Fruit fly (Drosophila melanogaster): ENCODE data around the gene tll.

Gene tll

DNA sequence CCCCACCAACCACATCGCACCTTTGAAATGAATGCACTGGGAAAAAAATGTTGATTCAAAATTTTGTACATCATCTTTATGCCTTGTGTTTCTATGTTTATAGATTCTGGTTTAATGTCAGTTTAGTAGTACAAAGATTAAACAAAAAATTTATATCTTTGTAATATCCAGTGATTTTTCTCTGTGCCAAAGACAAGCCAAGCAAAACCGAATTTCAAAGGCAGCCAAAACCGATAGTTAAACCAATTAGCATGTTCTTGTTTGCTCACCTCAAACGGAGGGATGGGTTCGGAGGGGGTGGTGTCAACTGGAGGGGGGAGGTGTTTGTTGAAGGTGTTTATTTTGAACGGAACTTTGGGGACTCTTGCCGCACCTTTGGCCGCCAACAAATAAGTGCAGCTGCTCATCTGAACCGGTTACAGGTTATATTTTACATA lies 38.2 kb upstream of the tll start (continued):
- TF ChIP-seq dimm (GFP tag; IDR thresholded peaks at IDR 0.05) (peak; percentile 54; the same call in 1 of the 2 replicates), CG8924 (tag; optimal IDR thresholded peaks at IDR 0.05) (peak; percentile 90), fd96Cb (tag; optimal IDR thresholded peaks at IDR 0.05) (peak; percentile 90), cas (GFP tag; IDR thresholded peaks at IDR 0.05) (no peak), CG12299 (tag; optimal IDR thresholded peaks at IDR 0.05) (peak; percentile 51), CG11504 (tag; optimal IDR thresholded peaks at IDR 0.05) (peak; percentile 93), Hr51 (GFP tag; optimal IDR thresholded peaks at IDR 0.05) (peak; percentile 39 to 88), bsh (GFP tag; optimal IDR thresholded peaks at IDR 0.05) (peak in 1 of 2 experiments; percentile 92), CG16813 (GFP tag; IDR thresholded peaks at IDR 0.05; ENCODE audit: partially characterized antibody) (no peak), E2f1 (GFP tag; IDR thresholded peaks at IDR 0.05) (peak; percentile 87), eyg (GFP tag; optimal IDR thresholded peaks at IDR 0.05) (peak; percentile 82), grau (tag; optimal IDR thresholded peaks at IDR 0.05) (peak; percentile 83), croc (GFP tag; conservative IDR thresholded peaks at IDR 0.05) (peak; percentile 73), CG7556 (GFP tag; optimal IDR thresholded peaks at IDR 0.05) (peak; percentile 87), CG16815 (GFP tag; optimal IDR thresholded peaks at IDR 0.05) (peak; percentile 44), CG6765 (GFP tag; optimal IDR thresholded peaks at IDR 0.05) (peak; percentile 63), CG1647 (GFP tag; optimal IDR thresholded peaks at IDR 0.05) (peak; percentile 77), Chrac-16 (GFP tag; optimal IDR thresholded peaks at IDR 0.05) (peak; percentile 60), gce (GFP tag; IDR thresholded peaks at IDR 0.05) (peak; percentile 80; the same call in 2 of the 3 replicates), Dad (GFP tag; optimal IDR thresholded peaks at IDR 0.05) (peak; percentile 69), CG10274 (GFP tag; optimal IDR thresholded peaks at IDR 0.05) (peak; percentile 48), CG6683 (GFP tag; optimal IDR thresholded peaks at IDR 0.05) (peak; percentile 74), danr (GFP tag; IDR thresholded peaks at IDR 0.05) (peak; percentile 72; the same call in 1 of the 2 replicates), CG8281 (tag; optimal IDR thresholded peaks at IDR 0.05) (peak; percentile 55), D19A (tag; optimal IDR thresholded peaks at IDR 0.05) (peak; percentile 74), CG10209 (GFP tag; optimal IDR thresholded peaks at IDR 0.05) (peak; percentile 82), Mad (GFP tag; optimal IDR thresholded peaks at IDR 0.05) (peak; percentile 68), emc (GFP tag; optimal IDR thresholded peaks at IDR 0.05) (peak; percentile 46), ac (GFP tag; optimal IDR thresholded peaks at IDR 0.05) (peak; percentile 20), Elba2 (GFP tag; optimal IDR thresholded peaks at IDR 0.05) (no peak), usp (GFP tag; optimal IDR thresholded peaks at IDR 0.05) (no peak), CG10565 (GFP tag; optimal IDR thresholded peaks at IDR 0.05) (peak; percentile 9), Sry-δ (GFP tag; optimal IDR thresholded peaks at IDR 0.05) (peak; percentile 44), CG3281 (GFP tag; optimal IDR thresholded peaks at IDR 0.05) (peak; percentile 80), Sin3A (optimal IDR thresholded peaks at IDR 0.05) (no peak), Hsf (GFP tag; optimal IDR thresholded peaks at IDR 0.05) (peak; percentile 77), CG30431 (GFP tag; optimal IDR thresholded peaks at IDR 0.05) (peak; percentile 55), CG10462 (GFP tag; optimal IDR thresholded peaks at IDR 0.05) (peak; percentile 55), sqz (GFP tag; optimal IDR thresholded peaks at IDR 0.05) (peak; percentile 65), CG15696 (tag; optimal IDR thresholded peaks at IDR 0.05) (peak; percentile 44), Dll (GFP tag; IDR thresholded peaks at IDR 0.05; ENCODE audit: partially characterized antibody) (no peak), CG15269 (tag; optimal IDR thresholded peaks at IDR 0.05) (peak; percentile 87), Xrp1 (GFP tag; IDR thresholded peaks at IDR 0.05) (peak; percentile 90), CG33557 (GFP tag; optimal IDR thresholded peaks at IDR 0.05) (peak; percentile 29), jing (GFP tag; optimal IDR thresholded peaks at IDR 0.05) (peak; percentile 69), gcm (GFP tag; optimal IDR thresholded peaks at IDR 0.05) (peak; percentile 78), CG1792 (GFP tag; optimal IDR thresholded peaks at IDR 0.05) (peak; percentile 79), chinmo (GFP tag; IDR thresholded peaks at IDR 0.05; ENCODE audit: partially characterized antibody) (0 out of 4 replicates have a peak, but pooled peaks have one; percentile 11), CG12744 (GFP tag; optimal IDR thresholded peaks at IDR 0.05) (peak; percentile 75), CG4617 (GFP tag; optimal IDR thresholded peaks at IDR 0.05; ENCODE audit: borderline replicate concordance) (peak; percentile 47)
